Worm (Caenorhabditis elegans): ENCODE measurements around the gene Y55D5A.4.

- TF ChIP-seq dmd-8 (GFP tag; IDR thresholded peaks at IDR 0.05) (no peak), daf-19 (GFP tag; conservative IDR thresholded peaks at IDR 0.05) (no peak), daf-8 (GFP tag; IDR thresholded peaks at IDR 0.05) (no peak), mdt-29 (GFP tag; IDR thresholded peaks at IDR 0.05) (no peak), duxl-1 (tag; optimal IDR thresholded peaks at IDR 0.05; ENCODE audit: poor library complexity) (no peak), dve-1 (tag; optimal IDR thresholded peaks at IDR 0.05; ENCODE audit: insufficient read depth) (peak; percentile 45), hlh-11 (tag; optimal IDR thresholded peaks at IDR 0.05) (peak; percentile 78)
These were observed 47.5 kb upstream of the Y55D5A.4 start for ce11 chrIII:3037346-3037745.
